Worm (Caenorhabditis elegans): ENCODE measurements around the gene fbxa-11.
A peak's percentile ranks its signal among the peaks of the same experiment; 100 is the strongest.

The fbxa-11 gene

DNA sequence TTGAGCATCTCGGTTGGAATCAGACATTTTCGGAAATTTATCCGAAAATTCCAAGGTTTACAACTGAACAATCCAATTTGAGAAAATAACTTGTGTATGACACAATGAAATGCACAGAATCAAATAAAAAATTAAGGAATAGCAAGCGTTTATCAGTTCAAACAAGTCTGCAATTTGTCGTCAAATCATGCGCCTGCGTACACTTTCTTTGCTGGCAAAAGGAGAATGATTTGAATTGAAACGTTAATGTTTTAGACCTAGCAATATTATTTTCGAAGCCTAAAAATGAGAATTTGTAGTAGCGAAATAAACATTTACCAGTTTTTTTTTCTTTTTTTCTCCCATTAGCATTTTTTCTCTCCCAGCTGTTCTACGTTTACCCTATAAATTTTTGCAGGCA is at the start of gene fbxa-11, which contains the start of gene fbxa-67:
fbxa-11 (plus strand) TSS at position 398 of the 400 bp plus-strand sequence.
fbxa-67 (minus strand) TSS at position 199 of the 400 bp plus-strand sequence.
- TF ChIP-seq W03F9.2 (tag; optimal IDR thresholded peaks at IDR 0.05) (no peak), dao-5 (tag; optimal IDR thresholded peaks at IDR 0.05) (no peak), him-1 (tag; optimal IDR thresholded peaks at IDR 0.05) (no peak)

DNA sequence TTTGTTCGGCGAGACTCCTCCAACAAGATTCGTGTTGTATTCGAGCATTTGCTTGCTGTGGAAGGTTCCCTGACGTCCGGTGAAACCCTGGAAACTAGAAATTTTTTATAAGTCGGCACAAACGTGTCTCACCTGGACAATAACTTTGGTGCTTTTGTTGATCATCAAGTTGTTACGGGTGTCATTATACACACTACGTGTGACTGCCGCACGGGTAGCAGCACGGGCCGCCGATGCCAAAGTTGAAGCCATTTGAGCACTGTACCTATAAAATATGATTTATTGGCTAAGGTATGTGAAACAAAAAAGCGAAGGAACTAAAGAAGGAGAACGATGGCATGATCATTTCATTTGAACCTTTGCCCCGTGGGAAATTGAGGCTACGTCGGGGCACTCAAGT is 49.5 kb upstream of the fbxa-11 start, which contains the start of gene sucl-2:
sucl-2 (minus strand) TSS at position 265 of the 400 bp plus-strand sequence.
- TF ChIP-seq him-1 (tag; optimal IDR thresholded peaks at IDR 0.05) (no peak), W03F9.2 (tag; optimal IDR thresholded peaks at IDR 0.05) (no peak), dao-5 (tag; optimal IDR thresholded peaks at IDR 0.05) (no peak)

DNA sequence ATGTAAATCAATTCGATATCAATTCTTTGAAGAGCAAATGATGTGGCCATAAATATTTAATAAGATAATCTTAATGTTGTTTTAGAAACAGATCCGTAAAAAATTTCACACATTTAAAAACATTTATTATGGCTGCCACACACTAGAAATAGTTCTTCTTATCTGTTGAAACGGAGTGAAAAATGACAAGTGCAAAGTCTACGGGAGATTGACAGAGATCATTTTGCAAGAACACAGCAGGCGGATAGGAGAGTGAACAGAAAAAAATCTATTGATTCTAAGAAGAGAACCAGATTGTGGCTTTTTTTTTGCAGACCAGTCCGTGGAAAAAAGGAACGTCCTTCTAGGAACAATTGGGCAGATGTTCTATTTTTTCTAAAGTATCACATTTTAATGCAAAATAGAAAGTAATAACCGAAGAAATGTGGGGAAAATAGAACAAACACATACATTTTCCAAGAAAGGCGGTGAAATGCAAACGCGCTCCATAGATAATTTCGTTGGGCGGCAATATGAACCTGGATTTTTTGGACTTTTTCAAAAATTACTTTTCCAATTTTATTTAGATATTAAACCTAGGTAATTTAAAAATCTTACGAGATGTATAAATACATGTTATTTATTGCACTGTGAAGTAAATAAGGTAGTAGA is 48.9 kb upstream of the fbxa-11 start:
- TF ChIP-seq W03F9.2 (tag; optimal IDR thresholded peaks at IDR 0.05) = no peak
- TF ChIP-seq him-1 (tag; optimal IDR thresholded peaks at IDR 0.05) = no peak
- TF ChIP-seq dao-5 (tag; optimal IDR thresholded peaks at IDR 0.05) = no peak

DNA sequence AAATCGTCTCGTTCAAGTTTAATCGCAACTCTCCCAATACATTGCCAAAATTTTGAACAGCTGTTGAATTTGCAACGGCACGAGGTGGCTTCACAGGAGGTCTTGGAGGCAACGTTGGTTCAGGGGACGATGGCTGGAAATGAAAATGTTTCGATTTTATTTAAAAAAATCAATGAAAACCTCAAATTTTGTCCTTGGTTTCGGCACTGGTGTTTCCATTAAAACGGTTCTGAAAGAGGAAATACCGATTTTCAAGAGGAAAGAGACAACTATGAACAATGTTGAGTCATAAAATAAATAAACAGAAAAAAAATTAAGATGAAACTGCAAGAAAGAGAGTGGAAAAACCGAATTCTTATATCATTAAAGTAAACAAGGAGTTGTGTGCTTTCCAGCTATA is 43.4 kb upstream of the fbxa-11 start, which contains the start of gene F23H11.4:
F23H11.4 (minus strand) TSS at position 229 of the 400 bp plus-strand sequence.
- TF ChIP-seq W03F9.2 (tag; optimal IDR thresholded peaks at IDR 0.05) = no peak

DNA sequence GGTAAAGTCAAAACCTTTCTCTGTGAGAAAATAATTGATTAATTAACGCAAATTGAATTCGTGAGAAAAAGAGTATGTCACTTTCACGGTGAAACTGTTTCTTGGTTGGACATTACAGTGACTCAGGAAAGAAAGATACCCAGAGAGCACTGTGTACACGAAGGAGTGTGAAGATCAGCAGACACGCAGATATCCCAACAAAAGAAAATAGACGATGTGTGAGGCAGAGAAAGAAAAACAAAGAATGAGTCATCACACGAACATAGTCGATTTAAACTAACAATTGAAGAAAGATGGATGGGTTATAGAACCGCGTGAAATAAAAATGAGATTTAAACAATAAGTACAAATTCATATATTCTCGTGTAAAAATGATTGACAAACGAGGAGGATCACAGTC is 42.7 kb upstream of the fbxa-11 start:
- TF ChIP-seq him-1 (tag; optimal IDR thresholded peaks at IDR 0.05) = no peak
- TF ChIP-seq dao-5 (tag; optimal IDR thresholded peaks at IDR 0.05) = no peak
- no peak for TF ChIP-seq W03F9.2 (tag; optimal IDR thresholded peaks at IDR 0.05)

DNA sequence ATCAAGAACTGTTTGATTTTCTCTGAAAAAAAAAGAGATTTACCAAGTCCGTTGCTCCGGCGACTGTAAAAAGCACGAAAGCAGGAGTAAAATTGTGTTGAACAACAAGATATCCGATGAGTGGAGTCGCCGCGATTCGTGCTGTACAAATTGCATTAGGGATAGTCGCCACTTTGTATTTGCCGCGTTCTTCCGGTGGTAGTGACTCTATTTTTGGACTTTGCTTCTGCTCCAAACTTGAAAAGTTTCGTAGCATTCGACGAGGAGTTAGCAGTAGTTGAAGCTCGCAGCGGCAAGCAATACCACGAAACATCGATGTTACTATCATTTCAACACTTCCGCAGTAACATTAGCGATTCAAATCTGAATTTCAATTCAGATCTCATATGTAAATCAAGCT is 41.1 kb upstream of the fbxa-11 start, which contains the start of gene crls-1:
crls-1 (minus strand) TSS at position 363 of the 400 bp plus-strand sequence.
- TF ChIP-seq W03F9.2 (tag; optimal IDR thresholded peaks at IDR 0.05) (no peak), dao-5 (tag; optimal IDR thresholded peaks at IDR 0.05) (no peak), him-1 (tag; optimal IDR thresholded peaks at IDR 0.05) (no peak)

DNA sequence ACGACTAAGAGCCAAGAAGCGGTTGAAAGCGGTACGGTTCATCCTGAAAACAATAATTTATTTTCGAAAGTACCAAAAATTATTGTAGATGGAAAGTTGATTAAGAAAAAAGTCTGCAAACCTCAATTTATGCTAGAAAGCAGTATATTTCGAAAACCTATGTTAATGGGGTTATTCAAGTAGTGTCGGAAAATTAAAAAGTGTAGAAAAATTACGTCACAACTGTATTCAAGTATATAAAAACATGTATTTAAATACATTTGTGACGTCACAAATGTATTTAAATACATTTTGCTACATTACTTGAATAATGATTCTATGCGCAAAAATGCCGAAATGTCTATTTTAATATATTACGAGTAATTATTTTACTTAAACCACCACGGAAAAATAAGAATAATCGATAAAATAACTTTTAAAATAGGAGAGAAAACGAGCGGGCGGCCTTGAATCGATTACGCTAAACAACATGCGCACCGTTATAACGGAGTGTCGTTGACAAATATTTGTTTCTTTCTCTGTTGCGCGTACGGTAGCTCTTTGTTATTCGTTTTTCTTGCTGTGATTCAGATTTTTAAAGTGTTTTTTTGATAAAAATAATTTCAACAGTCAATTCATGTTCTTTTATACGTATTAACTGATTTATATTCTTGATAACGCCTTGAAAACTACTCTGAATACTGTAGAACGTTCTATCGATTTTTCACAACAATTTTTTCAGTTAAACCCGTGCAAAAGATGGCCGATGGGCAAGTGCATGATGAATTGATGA is 39.9 kb upstream of the fbxa-11 start, which contains the start of the genes F23H11.5 and bra-2:
F23H11.5 (minus strand) TSS at position 51 of the 772 bp plus-strand sequence.
bra-2 (plus strand) TSS at position 722 of the 772 bp plus-strand sequence.
- no peak for TF ChIP-seq dao-5 (tag; optimal IDR thresholded peaks at IDR 0.05)
- no peak for TF ChIP-seq W03F9.2 (tag; optimal IDR thresholded peaks at IDR 0.05)
- TF ChIP-seq him-1 (tag; optimal IDR thresholded peaks at IDR 0.05) = no peak

DNA sequence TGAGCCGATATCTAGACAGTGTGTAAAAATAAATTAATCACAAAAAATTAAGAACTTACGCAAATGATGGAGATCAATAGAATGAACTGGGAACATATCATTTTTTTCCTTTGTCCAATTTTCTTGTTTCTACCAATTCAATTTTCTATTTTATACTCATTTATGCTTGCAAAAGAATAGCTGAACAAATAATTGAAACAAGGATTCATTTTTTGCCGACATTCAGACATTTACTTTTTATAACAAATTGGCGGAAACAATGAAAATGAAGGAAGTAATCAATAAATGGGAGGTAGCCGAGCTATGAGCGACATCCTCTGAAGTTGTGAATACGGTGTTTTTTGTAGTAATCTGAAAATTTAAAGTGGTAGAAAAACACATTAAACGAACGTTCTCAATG is 33.8 kb upstream of the fbxa-11 start, which contains the start of gene idpp-13:
idpp-13 (minus strand) TSS at position 101 of the 400 bp plus-strand sequence.
- no peak for TF ChIP-seq dao-5 (tag; optimal IDR thresholded peaks at IDR 0.05)
- no peak for TF ChIP-seq him-1 (tag; optimal IDR thresholded peaks at IDR 0.05)

DNA sequence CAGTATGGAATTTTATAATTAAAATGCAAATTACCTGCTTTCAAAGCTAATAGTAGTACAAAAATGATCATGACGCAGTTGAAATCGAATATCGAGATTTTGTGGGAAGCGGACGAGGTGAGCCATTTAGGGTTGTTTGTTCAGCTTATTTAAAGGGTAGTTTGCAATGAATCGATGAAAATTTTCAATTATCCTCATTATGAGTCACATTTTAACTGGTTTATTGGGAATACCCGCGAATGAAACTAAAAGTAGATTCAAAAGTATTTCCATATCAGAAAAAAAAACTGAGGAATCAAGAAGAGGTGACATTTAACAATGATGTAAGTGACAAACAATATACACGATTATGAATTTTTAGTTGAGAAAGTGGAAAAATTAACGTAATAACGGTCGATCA is 31.3 kb upstream of the fbxa-11 start, which contains the start of gene F23H11.7:
F23H11.7 (minus strand) TSS at position 101 of the 400 bp plus-strand sequence.
- TF ChIP-seq W03F9.2 (tag; optimal IDR thresholded peaks at IDR 0.05) = no peak
- no peak for TF ChIP-seq dao-5 (tag; optimal IDR thresholded peaks at IDR 0.05)
- TF ChIP-seq him-1 (tag; optimal IDR thresholded peaks at IDR 0.05) = no peak

DNA sequence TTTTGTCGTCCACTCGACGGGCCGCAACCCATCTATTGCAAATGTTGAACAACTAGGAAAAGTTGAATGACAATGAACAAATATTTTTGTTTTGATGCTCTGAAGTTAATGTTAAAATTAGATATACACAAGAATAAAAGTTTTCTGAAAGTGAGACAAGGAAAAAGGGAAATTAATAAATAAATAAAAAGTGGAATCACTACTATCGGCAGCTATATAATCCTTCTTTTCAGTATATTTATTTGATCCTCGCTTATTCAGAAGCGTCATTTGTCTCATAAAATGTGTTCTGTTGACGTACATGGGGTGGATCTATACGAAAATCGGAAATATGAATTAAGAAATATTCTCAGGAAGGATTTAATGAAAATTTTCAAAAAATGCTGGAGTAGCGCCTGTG is 24.5 kb upstream of the fbxa-11 start, which contains the start of gene pef-1:
pef-1 (minus strand) TSS at position 101 of the 400 bp plus-strand sequence.
- TF ChIP-seq W03F9.2 (tag; optimal IDR thresholded peaks at IDR 0.05) = no peak
- TF ChIP-seq him-1 (tag; optimal IDR thresholded peaks at IDR 0.05) = no peak
- TF ChIP-seq dao-5 (tag; optimal IDR thresholded peaks at IDR 0.05) = no peak

DNA sequence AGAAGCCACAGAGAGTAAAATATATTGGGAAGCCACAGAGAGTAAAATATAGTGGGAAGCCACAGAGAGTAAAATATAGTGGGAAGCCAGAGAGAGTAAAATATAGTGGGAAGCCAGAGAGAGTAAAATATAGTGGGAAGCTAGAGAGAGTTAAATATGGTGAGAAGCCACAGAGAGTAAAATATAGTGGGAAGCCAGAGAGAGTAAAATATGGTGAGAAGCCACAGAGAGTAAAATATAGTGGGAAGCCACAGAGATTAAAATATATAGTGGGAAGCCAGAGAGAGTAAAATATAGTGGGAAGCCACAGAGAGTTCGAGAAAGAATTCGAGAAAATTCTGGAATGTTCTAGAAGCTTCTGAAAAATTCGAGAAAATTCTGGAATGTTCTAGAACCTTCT is 19.3 kb upstream of the fbxa-11 start:
- TF ChIP-seq dao-5 (tag; optimal IDR thresholded peaks at IDR 0.05) = peak; percentile 29

DNA sequence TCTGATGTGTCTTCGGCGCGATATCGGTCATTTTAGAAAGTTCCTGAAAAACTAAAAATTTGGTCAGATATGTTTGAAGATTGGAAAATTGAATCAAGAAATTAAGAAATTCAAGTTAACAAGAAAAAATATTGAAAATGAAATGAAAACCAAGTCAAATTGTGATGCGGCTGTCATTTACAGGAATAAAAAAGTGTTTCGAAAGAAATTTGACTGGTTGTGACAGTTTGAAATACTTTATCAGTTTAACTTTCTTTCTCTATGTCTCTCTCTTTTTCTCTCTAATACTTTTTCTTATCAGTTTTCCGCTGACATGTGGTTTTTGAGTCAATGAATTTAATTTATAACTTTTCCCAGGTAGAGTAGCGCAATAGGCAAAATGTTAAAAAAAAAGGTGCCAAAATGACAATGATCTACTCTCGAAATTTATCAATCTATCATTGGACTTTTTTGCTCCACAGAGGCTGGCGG is 14.6 kb upstream of the fbxa-11 start, which contains the start of gene fbxa-55:
fbxa-55 (minus strand) TSS at position 51 of the 471 bp plus-strand sequence.
- TF ChIP-seq dao-5 (tag; optimal IDR thresholded peaks at IDR 0.05) (no peak), him-1 (tag; optimal IDR thresholded peaks at IDR 0.05) (no peak)

DNA sequence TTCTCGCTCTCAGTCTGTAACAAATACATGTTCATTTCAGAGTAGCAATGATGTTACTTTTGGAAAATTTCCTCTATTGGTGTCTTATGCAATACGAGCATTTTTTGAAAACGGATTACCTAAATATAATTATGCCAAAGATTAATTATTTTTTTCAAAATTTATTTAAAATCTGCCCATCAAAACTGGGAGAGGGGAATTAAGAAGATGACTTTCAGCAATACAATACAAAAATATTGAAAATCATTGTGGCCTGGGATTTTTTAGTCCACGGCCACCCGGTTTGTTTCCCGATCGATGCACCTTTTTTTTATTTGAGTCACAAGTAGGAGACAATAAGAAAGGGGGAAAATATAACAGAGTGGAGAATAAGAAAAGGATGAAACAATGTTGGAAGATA is 12.7 kb upstream of the fbxa-11 start, which contains the start of gene fbxa-56:
fbxa-56 (minus strand) TSS at position 101 of the 400 bp plus-strand sequence.
- TF ChIP-seq him-1 (tag; optimal IDR thresholded peaks at IDR 0.05) (no peak), W03F9.2 (tag; optimal IDR thresholded peaks at IDR 0.05) (no peak), dao-5 (tag; optimal IDR thresholded peaks at IDR 0.05) (no peak)

DNA sequence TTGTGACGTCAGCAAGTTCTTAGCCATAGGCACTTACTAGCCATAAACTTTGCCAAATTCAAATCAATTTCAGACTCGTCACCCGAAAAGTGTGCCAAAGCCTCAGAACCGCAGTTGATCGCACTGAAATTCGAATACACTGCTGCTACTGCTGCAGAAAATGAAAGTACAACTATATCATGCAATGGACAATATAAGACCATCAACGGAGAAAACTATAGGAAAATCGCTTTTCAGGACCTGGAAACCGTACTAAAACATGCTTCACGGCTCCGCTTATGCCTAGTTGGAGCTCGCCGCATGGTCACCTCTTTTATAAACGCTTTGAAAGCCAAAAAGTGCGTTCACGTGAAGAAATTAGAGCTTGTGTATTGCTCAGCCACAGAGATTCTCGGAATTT is 12.1 kb upstream of the fbxa-11 start, which contains the start of gene fbxa-22:
fbxa-22 (plus strand) TSS at position 301 of the 400 bp plus-strand sequence.
- TF ChIP-seq him-1 (tag; optimal IDR thresholded peaks at IDR 0.05) = no peak
- no peak for TF ChIP-seq W03F9.2 (tag; optimal IDR thresholded peaks at IDR 0.05)
- TF ChIP-seq dao-5 (tag; optimal IDR thresholded peaks at IDR 0.05) = no peak
